Worm (Caenorhabditis elegans) whole organism, L4 larva: ENCODE results near the gene kcnl-4.
A peak's percentile ranks its signal among the peaks of the same experiment; 100 is the strongest.

Experiments used
- F10B5.3 ChIP-seq: sonication (generic microtip); optimal IDR thresholded peaks from 2 replicates; lab custom pipeline; 2016; ENCODE audit warnings: mild to moderate bottlenecking, missing genetic modification characterization, missing compliant biosample characterization
- F49E8.2 ChIP-seq: sonication (generic microtip); optimal IDR thresholded peaks from 2 replicates; lab custom pipeline; 2016; ENCODE audit warnings: missing compliant biosample characterization, mild to moderate bottlenecking, missing genetic modification characterization, borderline replicate concordance
- aha-1 ChIP-seq: fragments of 150-350 bp; peaks from one replicate; lab custom pipeline; 2014; ENCODE audit warnings: missing biosample characterization, missing genetic modification characterization
- attf-4 ChIP-seq: sonication (generic microtip); optimal IDR thresholded peaks from 3 replicates; lab custom pipeline; 2017; ENCODE audit warnings: missing biosample characterization, missing genetic modification characterization
- ceh-62 ChIP-seq: sonication (generic microtip); optimal IDR thresholded peaks from 2 replicates; lab custom pipeline; 2017; ENCODE audit warnings: missing biosample characterization, missing genetic modification characterization
- ces-1 ChIP-seq: fragments of 150-350 bp; sonication (generic microtip); optimal IDR thresholded peaks from 4 replicates; lab custom pipeline; 2014; ENCODE audit warnings: missing biosample characterization, missing genetic modification reagents, missing genetic modification characterization
- cey-2 ChIP-seq: sonication (generic microtip); optimal IDR thresholded peaks from 3 replicates; lab custom pipeline; 2017; ENCODE audit warnings: missing genetic modification characterization, mild to moderate bottlenecking, missing compliant biosample characterization, antibody characterized with exemption, borderline replicate concordance; ENCODE audit not compliant: insufficient read depth
- dmd-8 ChIP-seq: fragments of 200-800 bp; sonication (Bioruptor generic); IDR thresholded peaks from 2 replicates; pipeline ENCODE4 v1.3.6; 2022; ENCODE audit warnings: missing genetic modification characterization, missing compliant biosample characterization
- fkh-10 ChIP-seq: fragments of 150-350 bp; optimal IDR thresholded peaks from 2 replicates; lab custom pipeline; 2014; ENCODE audit warnings: missing biosample characterization, missing genetic modification reagents, missing genetic modification characterization
- gei-8 ChIP-seq: fragments of 200-800 bp; sonication (Bioruptor generic); optimal IDR thresholded peaks from 2 replicates; lab custom pipeline; 2018; ENCODE audit warnings: mild to moderate bottlenecking, missing genetic modification characterization, missing compliant biosample characterization
- hlh-11 ChIP-seq: fragments of 200-800 bp; sonication (Bioruptor generic); optimal IDR thresholded peaks from 2 replicates; lab custom pipeline; 2018; ENCODE audit warnings: mild to moderate bottlenecking, missing genetic modification characterization, missing compliant biosample characterization
- hmg-1.1 ChIP-seq: fragments of 200-800 bp; sonication (Bioruptor generic); IDR thresholded peaks from 2 replicates; pipeline ENCODE4 v1.3.6; 2022; ENCODE audit warnings: missing genetic modification reagents, missing genetic modification characterization, missing compliant biosample characterization
- lsy-2 ChIP-seq, 2 experiments: fragments of 150-350 bp in 1 of 2; sonication (generic microtip) in 1 of 2; optimal IDR thresholded peaks; 2 replicates each; lab custom pipeline; 2014 to 2017; ENCODE audit warnings: missing biosample characterization in 2 of 2, missing genetic modification characterization in 2 of 2
- mdl-1 ChIP-seq, 2 experiments: fragments of 150-350 bp in 1 of 2; sonication (generic microtip) in 1 of 2; optimal IDR thresholded peaks; 2 replicates each; lab custom pipeline; 2014 to 2017; ENCODE audit warnings: missing biosample characterization in 2 of 2, missing genetic modification characterization in 2 of 2
- mdt-29 ChIP-seq: fragments of 200-800 bp; sonication (Bioruptor generic); IDR thresholded peaks from 2 replicates; pipeline ENCODE4 v1.3.6; 2022; ENCODE audit warnings: missing genetic modification reagents, missing genetic modification characterization, missing compliant biosample characterization
- mes-2 ChIP-seq: sonication (generic microtip); optimal IDR thresholded peaks from 2 replicates; lab custom pipeline; 2016; ENCODE audit warnings: missing genotype, mild to moderate bottlenecking, missing genetic modification characterization, missing compliant biosample characterization; ENCODE audit not compliant: poor library complexity, severe bottlenecking
- mxl-3 ChIP-seq: fragments of 200-800 bp; sonication (Bioruptor generic); optimal IDR thresholded peaks from 2 replicates; lab custom pipeline; 2018; ENCODE audit warnings: mild to moderate bottlenecking, missing genetic modification characterization, missing compliant biosample characterization
- nhr-28 ChIP-seq: fragments of 150-350 bp; optimal IDR thresholded peaks from 2 replicates; lab custom pipeline; 2014; ENCODE audit warnings: missing biosample characterization, missing genetic modification characterization
- nhr-42 ChIP-seq: fragments of 200-800 bp; sonication (Bioruptor generic); IDR thresholded peaks from 2 replicates; pipeline ENCODE4 v1.3.6; 2022; ENCODE audit warnings: missing genetic modification characterization, missing compliant biosample characterization
- nhr-48 ChIP-seq: sonication (generic microtip); optimal IDR thresholded peaks from 2 replicates; lab custom pipeline; 2016; ENCODE audit warnings: mild to moderate bottlenecking, missing genetic modification characterization, missing compliant biosample characterization
- nhr-6 ChIP-seq: fragments of 150-350 bp; optimal IDR thresholded peaks from 2 replicates; lab custom pipeline; 2014; ENCODE audit warnings: missing biosample characterization, missing genetic modification characterization
- nhr-76 ChIP-seq: fragments of 150-350 bp; optimal IDR thresholded peaks from 2 replicates; lab custom pipeline; 2014; ENCODE audit warnings: missing biosample characterization, missing genetic modification characterization
- pqm-1 ChIP-seq: sonication (generic microtip); optimal IDR thresholded peaks from 2 replicates; lab custom pipeline; 2017; ENCODE audit warnings: missing biosample characterization, missing genetic modification characterization
- set-16 ChIP-seq: fragments of 200-800 bp; sonication (Bioruptor generic); IDR thresholded peaks from 2 replicates; pipeline ENCODE4 v1.3.6; 2022; ENCODE audit warnings: missing genetic modification reagents, missing genetic modification characterization, missing compliant biosample characterization
- skn-1 ChIP-seq: fragments of 150-350 bp; optimal IDR thresholded peaks from 2 replicates; lab custom pipeline; 2014; ENCODE audit warnings: missing biosample characterization, missing genetic modification characterization
- snpc-4 ChIP-seq: fragments of 150-350 bp; optimal IDR thresholded peaks from 2 replicates; lab custom pipeline; 2014; ENCODE audit warnings: missing biosample characterization, missing genetic modification characterization
- spr-1 ChIP-seq: sonication (generic microtip); optimal IDR thresholded peaks from 2 replicates; lab custom pipeline; 2016; ENCODE audit warnings: mild to moderate bottlenecking, missing genetic modification characterization, missing compliant biosample characterization
- spr-3 ChIP-seq: fragments of 200-800 bp; sonication (Bioruptor generic); optimal IDR thresholded peaks from 2 replicates; lab custom pipeline; 2018; ENCODE audit warnings: mild to moderate bottlenecking, missing genetic modification characterization, missing compliant biosample characterization
- unc-62 ChIP-seq, 3 experiments: fragments of 150-350 bp in 1 of 3; sonication (generic microtip); optimal IDR thresholded peaks in 2 of 3; peaks in 1 of 3; 1 replicate in 1 of 3; 2 replicates in 2 of 3; lab custom pipeline; 2014 to 2017; ENCODE audit warnings: missing biosample characterization in 3 of 3, missing genetic modification characterization in 3 of 3, missing genetic modification reagents in 3 of 3, missing genotype in 1 of 3
- zip-2 ChIP-seq: fragments of 150-350 bp; optimal IDR thresholded peaks from 2 replicates; lab custom pipeline; 2014; ENCODE audit warnings: missing biosample characterization, missing genetic modification characterization

The kcnl-4 gene

DNA sequence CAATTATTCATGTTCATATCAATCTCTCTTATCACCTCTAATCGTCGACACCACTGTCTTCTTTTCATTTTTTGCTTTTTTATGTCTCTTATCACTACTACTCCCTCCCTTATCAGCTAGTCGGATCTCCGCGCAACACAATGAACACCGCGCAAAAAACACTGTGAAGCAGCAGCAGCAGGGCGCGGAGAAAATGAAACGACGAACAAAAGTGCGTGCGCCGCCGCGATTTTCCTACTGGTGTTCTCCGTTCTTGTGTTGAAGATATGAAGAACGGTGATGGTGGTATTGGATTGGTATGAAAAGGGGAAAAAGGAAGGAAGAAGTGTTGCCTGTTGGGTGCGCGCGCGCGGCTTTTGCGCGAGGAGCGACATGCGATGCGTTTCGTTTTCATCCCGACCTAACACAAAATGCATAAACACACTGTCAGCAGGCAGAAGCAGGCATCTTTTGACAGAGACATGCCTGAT, 25.1 kb upstream of the kcnl-4 start (continued):
- TF ChIP-seq ces-1 (no peak), mdt-29 (GFP tag; lab: Robert Waterston, UW) (no peak)
- TF ChIP-seq, all 104 proteins: peak for 22

DNA sequence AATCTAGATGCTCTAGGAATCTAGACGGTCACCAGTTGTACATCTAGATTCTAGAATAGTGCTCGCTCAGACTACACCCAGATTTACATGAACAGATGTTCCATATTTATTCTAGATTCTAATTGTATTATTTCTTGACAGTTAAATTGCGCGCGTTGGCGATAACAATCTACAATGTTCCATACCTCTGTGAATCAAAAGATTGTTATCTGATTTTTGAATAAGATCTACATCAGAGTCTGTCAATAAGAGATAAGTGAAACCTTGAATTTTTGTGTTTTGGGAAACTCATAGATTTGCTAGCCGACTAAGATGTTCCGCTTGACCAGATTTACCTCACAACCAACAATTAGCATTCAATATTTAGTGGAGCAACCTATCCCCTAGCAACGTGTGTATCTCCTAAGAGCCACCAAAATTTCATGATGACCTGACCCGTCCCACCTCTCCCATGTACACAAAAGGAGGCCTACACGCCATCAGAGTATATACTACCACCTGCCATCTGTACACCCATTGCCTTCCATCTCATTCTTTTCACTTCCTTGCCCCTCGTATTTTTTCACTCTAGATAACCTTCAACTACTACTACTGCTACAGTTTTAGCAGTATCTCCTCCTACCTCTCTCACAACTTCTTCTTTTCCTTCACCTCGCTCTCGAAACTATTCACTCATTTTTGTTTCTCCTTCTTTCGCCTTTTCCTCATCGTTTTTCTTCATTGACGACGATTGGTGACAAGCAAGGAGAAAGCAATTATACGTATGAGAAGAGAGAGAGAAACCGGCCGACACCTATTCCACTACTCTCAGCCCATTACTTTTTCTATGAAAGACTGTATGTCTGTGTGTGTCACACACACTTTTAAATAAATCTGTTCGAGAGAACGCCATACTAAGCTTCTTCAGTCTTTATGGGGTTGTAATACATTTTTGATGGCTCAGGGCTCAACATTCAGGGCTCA, 23.9 kb upstream of the kcnl-4 start:
- TF ChIP-seq mdl-1 (tag; optimal IDR thresholded peaks at IDR 0.05; lab: Kevin White, UChicago) (no peak), dmd-8 (GFP tag; lab: Robert Waterston, UW) (no peak), unc-62 (GFP tag; optimal IDR thresholded peaks at IDR 0.05 in 1 of 2; lab: Kevin White, UChicago) (peak in 1 of 2 experiments; percentile 40), unc-62 (tag; optimal IDR thresholded peaks at IDR 0.05; lab: Kevin White, UChicago) (no peak), F10B5.3 (tag; lab: Kevin White, UChicago) (no peak), spr-1 (tag; lab: Kevin White, UChicago) (no peak), skn-1 (no peak), nhr-28 (tag; lab: Kevin White, UChicago) (peak; percentile 13), aha-1 (tag; lab: Kevin White, UChicago) (peak; percentile 75), fkh-10 (GFP tag; lab: Kevin White, UChicago) (no peak), hmg-1.1 (no peak)

DNA sequence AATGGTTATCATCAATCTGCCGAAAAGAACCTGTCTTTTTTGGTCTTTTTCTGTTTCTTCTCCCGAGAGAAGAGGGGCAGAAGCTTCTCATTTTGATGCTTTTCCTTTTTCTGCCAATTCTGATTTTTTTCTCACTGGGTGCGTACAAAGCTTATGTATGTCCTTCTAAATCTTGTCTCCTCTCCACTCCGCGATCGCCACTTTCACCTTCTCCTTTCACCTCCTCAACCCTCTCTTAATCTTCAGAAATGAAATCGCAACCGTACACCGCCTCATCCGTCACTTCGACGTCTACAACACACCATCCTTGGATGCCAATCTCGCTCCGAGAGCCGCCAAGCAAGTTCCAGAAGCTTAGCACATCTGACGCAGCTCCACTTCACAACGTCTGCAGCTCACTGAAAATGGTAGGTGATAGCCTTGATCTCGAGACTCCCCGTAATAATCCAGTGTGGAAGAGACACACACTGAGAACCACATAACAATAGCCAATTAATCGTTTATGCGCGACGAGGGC, 22.9 kb upstream of the kcnl-4 start, which contains the start of gene R02D5.1:
TSS of gene R02D5.1 (plus strand) at position 245 of the 517 bp plus-strand sequence.
- no peak for TF ChIP-seq lsy-2 (tag; optimal IDR thresholded peaks at IDR 0.05; lab: Kevin White, UChicago)
- TF ChIP-seq gei-8 (GFP tag; lab: Kevin White, UChicago) = no peak
- TF ChIP-seq set-16 (GFP tag; lab: Robert Waterston, UW) = no peak
- TF ChIP-seq hlh-11 (tag; lab: Kevin White, UChicago) = peak; percentile 25
- TF ChIP-seq nhr-48 (tag; lab: Kevin White, UChicago) = peak; percentile 43
- no peak for TF ChIP-seq nhr-42 (GFP tag; lab: Robert Waterston, UW)

DNA sequence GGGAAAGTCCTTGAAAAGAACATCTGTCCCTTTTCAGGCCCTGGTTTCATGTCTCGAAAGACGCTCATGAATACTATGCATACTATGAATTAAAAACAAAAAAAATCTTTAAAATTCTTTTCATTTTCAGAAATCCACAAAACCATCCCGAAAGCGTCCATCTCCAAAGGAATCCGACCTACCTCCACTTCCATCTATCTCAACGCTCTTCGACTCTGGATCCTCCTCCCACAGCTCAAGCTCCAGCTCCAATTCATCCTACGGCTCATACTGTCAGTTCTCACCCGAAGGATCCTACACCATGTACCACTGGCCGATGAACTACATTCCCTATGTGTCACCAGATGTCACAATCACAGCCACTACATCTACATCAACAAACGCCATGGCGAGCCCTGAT, 22.4 kb upstream of the kcnl-4 start:
- TF ChIP-seq set-16 (GFP tag; lab: Robert Waterston, UW) = no peak
- no peak for TF ChIP-seq snpc-4 (tag; lab: Kevin White, UChicago)
- no peak for TF ChIP-seq F49E8.2 (tag; lab: Kevin White, UChicago)
- TF ChIP-seq unc-62 (GFP tag; optimal IDR thresholded peaks at IDR 0.05 in 1 of 2; lab: Kevin White, UChicago) = peak in 1 of 2 experiments; percentile 66
- no peak for TF ChIP-seq unc-62 (tag; optimal IDR thresholded peaks at IDR 0.05; lab: Kevin White, UChicago)
- no peak for TF ChIP-seq spr-1 (tag; lab: Kevin White, UChicago)
- TF ChIP-seq attf-4 (tag; lab: Kevin White, UChicago) = no peak
- no peak for TF ChIP-seq zip-2 (tag; lab: Kevin White, UChicago)
- no peak for TF ChIP-seq mes-2 (tag; lab: Kevin White, UChicago)
- TF ChIP-seq nhr-6 (tag; lab: Kevin White, UChicago) = no peak
- TF ChIP-seq aha-1 (tag; lab: Kevin White, UChicago) = peak; percentile 68
- no peak for TF ChIP-seq ceh-62
- TF ChIP-seq nhr-76 (tag; lab: Kevin White, UChicago) = no peak
- no peak for TF ChIP-seq cey-2
- TF ChIP-seq pqm-1 = no peak
- TF ChIP-seq nhr-28 (tag; lab: Kevin White, UChicago) = no peak
- no peak for TF ChIP-seq mxl-3 (GFP tag; lab: Kevin White, UChicago)
- TF ChIP-seq spr-3 (GFP tag; lab: Kevin White, UChicago) = no peak
- TF ChIP-seq, all 104 proteins: peak for 2
